Fruit fly (Drosophila melanogaster) whole organism, pupa: ENCODE data around the gene CG43445.

Experiments
- CG10348 ChIP-seq: fragments of 200-800 bp; sonication (Bioruptor generic); IDR thresholded peaks from 2 replicates; pipeline ENCODE4 v1.3.6; 2022; ENCODE audit warnings: missing biosample characterization, missing genetic modification characterization
- CG12605 ChIP-seq: fragments of 200-800 bp; sonication (Bioruptor generic); IDR thresholded peaks from 2 replicates; pipeline ENCODE4 v1.3.6; 2022; ENCODE audit warnings: missing biosample characterization, missing genetic modification characterization
- CG13204 ChIP-seq: fragments of 200-800 bp; sonication (Bioruptor generic); optimal IDR thresholded peaks from 2 replicates; lab custom pipeline; 2018; ENCODE audit warnings: missing biosample characterization, mild to moderate bottlenecking, missing genetic modification characterization, moderate library complexity
- CG14655 ChIP-seq: fragments of 200-800 bp; sonication (Bioruptor generic); optimal IDR thresholded peaks from 3 replicates; lab custom pipeline; 2017; ENCODE audit warnings: mild to moderate bottlenecking, missing biosample characterization, missing genetic modification reagents, missing genetic modification characterization
- CG15710 ChIP-seq: fragments of 200-800 bp; sonication (Bioruptor generic); optimal IDR thresholded peaks from 2 replicates; lab custom pipeline; 2018; ENCODE audit warnings: missing biosample characterization, mild to moderate bottlenecking, missing genetic modification characterization, moderate library complexity
- CG17806 ChIP-seq: fragments of 200-800 bp; sonication (Bioruptor generic); optimal IDR thresholded peaks from 2 replicates; lab custom pipeline; 2018; ENCODE audit warnings: missing biosample characterization, mild to moderate bottlenecking, missing genetic modification characterization, moderate library complexity
- CG32121 ChIP-seq: fragments of 200-800 bp; sonication (Bioruptor generic); IDR thresholded peaks from 2 replicates; pipeline ENCODE4 v1.3.6; 2022; ENCODE audit warnings: missing biosample characterization, missing genetic modification characterization
- CG34367 ChIP-seq: fragments of 200-800 bp; sonication (Bioruptor generic); optimal IDR thresholded peaks from 2 replicates; lab custom pipeline; 2018; ENCODE audit warnings: missing biosample characterization, mild to moderate bottlenecking, missing genetic modification characterization
- CG4496 ChIP-seq: fragments of 200-800 bp; sonication (Bioruptor generic); IDR thresholded peaks from 3 replicates; pipeline ENCODE4 v1.3.6; 2022; ENCODE audit warnings: missing biosample characterization, missing genetic modification characterization
- CG8159 ChIP-seq: fragments of 200-800 bp; sonication (Bioruptor generic); optimal IDR thresholded peaks from 3 replicates; lab custom pipeline; 2018; ENCODE audit warnings: missing biosample characterization, mild to moderate bottlenecking, missing genetic modification characterization, moderate library complexity
- CG8301 ChIP-seq: fragments of 200-800 bp; sonication (Bioruptor generic); optimal IDR thresholded peaks from 2 replicates; lab custom pipeline; 2018; ENCODE audit warnings: missing biosample characterization, mild to moderate bottlenecking, missing genetic modification characterization
- CG9948 ChIP-seq: fragments of 200-800 bp; sonication (Bioruptor generic); optimal IDR thresholded peaks from 2 replicates; lab custom pipeline; 2018; ENCODE audit warnings: missing biosample characterization, mild to moderate bottlenecking, missing genetic modification characterization, moderate library complexity
- D1 ChIP-seq: fragments of 200-800 bp; sonication (Bioruptor generic); optimal IDR thresholded peaks from 2 replicates; lab custom pipeline; 2018; ENCODE audit warnings: missing biosample characterization, mild to moderate bottlenecking, missing genetic modification characterization, moderate library complexity
- EcR ChIP-seq: fragments of 200-800 bp; sonication (Bioruptor generic); optimal IDR thresholded peaks from 3 replicates; lab custom pipeline; 2019; ENCODE audit warnings: missing biosample characterization, missing genetic modification characterization, mild to moderate bottlenecking, moderate library complexity, missing genetic modification reagents
- Ets98B ChIP-seq: fragments of 200-800 bp; sonication (Bioruptor generic); IDR thresholded peaks from 2 replicates; pipeline ENCODE4 v1.3.6; 2022; ENCODE audit warnings: missing biosample characterization, missing genetic modification characterization
- Pif1A ChIP-seq: fragments of 200-800 bp; sonication (Bioruptor generic); optimal IDR thresholded peaks from 3 replicates; lab custom pipeline; 2016; ENCODE audit warnings: missing biosample characterization, missing genetic modification characterization
- Pif1B ChIP-seq: fragments of 200-800 bp; sonication (Bioruptor generic); optimal IDR thresholded peaks from 3 replicates; lab custom pipeline; 2016; ENCODE audit warnings: missing biosample characterization, missing genetic modification characterization
- Snoo ChIP-seq: fragments of 200-800 bp; sonication (Bioruptor generic); optimal IDR thresholded peaks from 3 replicates; lab custom pipeline; 2017; ENCODE audit warnings: missing biosample characterization, mild to moderate bottlenecking, missing genetic modification characterization, inconsistent platforms
- fd96Ca ChIP-seq: fragments of 200-800 bp; sonication (Bioruptor generic); IDR thresholded peaks from 3 replicates; pipeline ENCODE4 v1.3.6; 2022; ENCODE audit warnings: missing biosample characterization, missing genetic modification characterization
- gl ChIP-seq: fragments of 200-800 bp; sonication (Bioruptor generic); optimal IDR thresholded peaks from 2 replicates; lab custom pipeline; 2018; ENCODE audit warnings: missing biosample characterization, mild to moderate bottlenecking, missing genetic modification characterization
- rn ChIP-seq: fragments of 200-800 bp; sonication (Bioruptor generic); IDR thresholded peaks from 2 replicates; pipeline ENCODE4 v1.3.6; 2022; ENCODE audit warnings: missing biosample characterization, missing genetic modification characterization

CG43445 gene

dm6 chr3R:17955737-17956136, 44.6 kb downstream of the CG43445 start:
- TF ChIP-seq Snoo (no peak), CG8159 (tag; lab: Kevin White, UChicago) (peak; percentile 15), fd96Ca (GFP tag; lab: Robert Waterston, UW) (no peak), Ets98B (0 out of 2 replicates have a peak, but pooled peaks have one; percentile 11), CG34367 (tag; lab: Kevin White, UChicago) (no peak), D1 (tag; lab: Kevin White, UChicago) (no peak), Pif1B (GFP tag; lab: Kevin White, UChicago) (peak; percentile 14), CG9948 (tag; lab: Kevin White, UChicago) (peak; percentile 38), CG8301 (tag; lab: Kevin White, UChicago) (peak; percentile 70), CG17806 (tag; lab: Kevin White, UChicago) (peak; percentile 27), CG4496 (GFP tag; lab: Robert Waterston, UW) (peak; percentile 58; the same call in 1 of the 3 replicates), CG32121 (peak; percentile 42; the same call in 1 of the 2 replicates), CG14655 (peak; percentile 79)

- TF ChIP-seq fd96Ca (GFP tag; lab: Robert Waterston, UW), result no peak
- TF ChIP-seq Pif1B (GFP tag; lab: Kevin White, UChicago), result no peak
- peak; percentile 63; the same call in 1 of the 3 replicates for TF ChIP-seq CG4496 (GFP tag; lab: Robert Waterston, UW)
- TF ChIP-seq EcR (GFP tag; lab: Kevin White, UChicago), result no peak
- TF ChIP-seq gl (tag; lab: Kevin White, UChicago), result no peak
- TF ChIP-seq Snoo, result no peak
- TF ChIP-seq CG8159 (tag; lab: Kevin White, UChicago), result peak; percentile 59
- no peak for TF ChIP-seq D1 (tag; lab: Kevin White, UChicago)
- no peak for TF ChIP-seq rn (GFP tag; lab: Robert Waterston, UW)
- no peak for TF ChIP-seq CG32121
- no peak for TF ChIP-seq CG10348 (GFP tag; lab: Robert Waterston, UW)
- peak; percentile 38 for TF ChIP-seq CG8301 (tag; lab: Kevin White, UChicago)
- TF ChIP-seq CG14655, result peak; percentile 57
- TF ChIP-seq CG34367 (tag; lab: Kevin White, UChicago), result peak; percentile 39
- no peak for TF ChIP-seq CG12605
- 0 out of 2 replicates have a peak, but pooled peaks have one; percentile 26 for TF ChIP-seq Ets98B
- peak; percentile 44 for TF ChIP-seq CG17806 (tag; lab: Kevin White, UChicago)
- TF ChIP-seq Pif1A (GFP tag; lab: Kevin White, UChicago), result no peak
- peak; percentile 50 for TF ChIP-seq CG15710 (tag; lab: Kevin White, UChicago)
- no peak for TF ChIP-seq CG13204 (GFP tag; lab: Kevin White, UChicago)
- TF ChIP-seq CG9948 (tag; lab: Kevin White, UChicago), result peak; percentile 46
Measured at dm6 chr3R:17957782-17958181, 46.6 kb downstream of the CG43445 start.

- TF ChIP-seq Pif1A (GFP tag; lab: Kevin White, UChicago) (no peak), CG34367 (tag; lab: Kevin White, UChicago) (no peak), gl (tag; lab: Kevin White, UChicago) (no peak), CG14655 (no peak), rn (GFP tag; lab: Robert Waterston, UW) (no peak), CG8301 (tag; lab: Kevin White, UChicago) (no peak), EcR (GFP tag; lab: Kevin White, UChicago) (no peak), CG10348 (GFP tag; lab: Robert Waterston, UW) (no peak), CG12605 (no peak), Ets98B (no peak), CG32121 (no peak), D1 (tag; lab: Kevin White, UChicago) (no peak), CG15710 (tag; lab: Kevin White, UChicago) (no peak), fd96Ca (GFP tag; lab: Robert Waterston, UW) (no peak), CG8159 (tag; lab: Kevin White, UChicago) (no peak)
Measured at dm6 chr3R:17958304-17958703, 47.1 kb downstream of the CG43445 start.
